Worm (Caenorhabditis elegans): ENCODE measurements around the gene sru-6.
A peak's percentile ranks its signal among the peaks of the same experiment; 100 is the strongest.

sru-6 gene

DNA sequence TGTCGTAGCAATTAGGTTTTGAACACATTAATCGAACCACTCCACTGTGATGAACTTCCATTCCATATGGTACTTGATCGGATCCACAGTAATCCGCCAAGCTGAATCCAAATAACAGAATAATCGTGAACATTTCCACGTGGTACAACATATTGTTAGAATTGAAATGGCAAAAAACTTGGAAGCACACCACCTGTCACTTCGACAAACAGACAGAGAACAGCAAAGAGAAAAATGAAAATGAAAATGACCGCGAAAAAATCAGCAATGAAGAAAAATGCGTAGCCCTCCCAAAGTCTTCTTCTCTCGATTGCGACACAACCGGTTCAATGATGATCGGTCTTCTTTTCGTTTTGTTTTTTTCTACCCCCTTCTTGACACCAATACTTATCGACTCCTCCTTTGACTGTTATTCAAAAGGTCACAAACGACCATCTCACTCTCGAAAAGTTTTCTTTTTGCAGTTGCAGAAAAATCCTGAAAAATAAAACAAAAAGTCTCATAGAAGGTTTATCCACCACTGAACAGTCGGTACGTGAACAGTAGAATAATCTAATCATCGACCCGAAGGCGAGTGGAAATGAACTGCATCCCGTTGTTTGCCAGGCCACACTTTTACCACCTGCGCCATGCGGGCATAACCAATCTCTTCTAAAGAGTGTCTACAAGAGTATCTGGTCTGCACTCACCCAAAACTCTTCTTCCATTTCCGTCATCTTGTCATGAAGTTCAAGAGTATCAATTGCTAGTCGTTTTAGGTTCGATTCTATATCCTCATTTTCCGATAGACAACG lies 13.1 kb upstream of the sru-6 start, which contains the start of gene wrt-3 (continued):
- TF ChIP-seq fkh-3 (tag; optimal IDR thresholded peaks at IDR 0.05) (peak; percentile 98), F52B5.7 (tag; optimal IDR thresholded peaks at IDR 0.05) (peak; percentile 95), Y95B8A.8 (GFP tag; IDR thresholded peaks at IDR 0.05) (no peak), sea-2 (GFP tag; IDR thresholded peaks at IDR 0.05) (no peak), madf-8 (GFP tag; conservative IDR thresholded peaks at IDR 0.05) (0 out of 2 replicates have a peak, but pooled peaks have one; percentile 16), snpc-1.1 (tag; optimal IDR thresholded peaks at IDR 0.05; ENCODE audit: insufficient read depth) (peak; percentile 79), nfyb-1 (GFP tag; IDR thresholded peaks at IDR 0.05) (no peak), T07F8.4 (tag; optimal IDR thresholded peaks at IDR 0.05) (peak; percentile 88), gei-17 (GFP tag; optimal IDR thresholded peaks at IDR 0.05) (no peak), ztf-3 (GFP tag; optimal IDR thresholded peaks at IDR 0.05) (peak; percentile 9), atf-7 (tag; optimal IDR thresholded peaks at IDR 0.05) (peak; percentile 66), hrde-1 (tag; optimal IDR thresholded peaks at IDR 0.05; ENCODE audit: borderline replicate concordance) (peak; percentile 88), ceh-91 (GFP tag; IDR thresholded peaks at IDR 0.05) (no peak), snpc-1.3 (tag; optimal IDR thresholded peaks at IDR 0.05; ENCODE audit: insufficient read depth) (peak; percentile 96), rec-8 (tag; optimal IDR thresholded peaks at IDR 0.05) (peak; percentile 93 to 95), nhr-120 (GFP tag; IDR thresholded peaks at IDR 0.05) (0 out of 2 replicates have a peak, but pooled peaks have one; percentile 82), F57A8.1 (GFP tag; optimal IDR thresholded peaks at IDR 0.05) (peak; percentile 88), nhr-90 (tag; optimal IDR thresholded peaks at IDR 0.05) (peak; percentile 96), ets-4 (GFP tag; optimal IDR thresholded peaks at IDR 0.05) (peak; percentile 88), efl-1 (GFP tag; optimal IDR thresholded peaks at IDR 0.05) (no peak), lag-1 (GFP tag; IDR thresholded peaks at IDR 0.05) (no peak), B0035.1 (tag; optimal IDR thresholded peaks at IDR 0.05) (peak; percentile 68), madf-6 (GFP tag; IDR thresholded peaks at IDR 0.05) (no peak), F39B2.1 (GFP tag; IDR thresholded peaks at IDR 0.05) (0 out of 2 replicates have a peak, but pooled peaks have one; percentile 63), unc-130 (GFP tag; optimal IDR thresholded peaks at IDR 0.05) (peak; percentile 62), pbrm-1 (GFP tag; IDR thresholded peaks at IDR 0.05) (no peak; the same call in none of the 2 replicates), aptf-2 (GFP tag; conservative IDR thresholded peaks at IDR 0.05) (0 out of 2 replicates have a peak, but pooled peaks have one; percentile 15), let-526 (GFP tag; IDR thresholded peaks at IDR 0.05) (no peak), Y53G8AR.9 (GFP tag; conservative IDR thresholded peaks at IDR 0.05) (no peak; the same call in 1 of the 2 replicates), dpl-1 (GFP tag; optimal IDR thresholded peaks at IDR 0.05) (peak; percentile 19), hmg-20 (GFP tag; IDR thresholded peaks at IDR 0.05) (peak; percentile 78; the same call in 1 of the 2 replicates), lsy-27 (tag; optimal IDR thresholded peaks at IDR 0.05; ENCODE audit: borderline replicate concordance, insufficient read depth) (peak; percentile 65), ekl-4 (GFP tag; IDR thresholded peaks at IDR 0.05) (no peak; the same call in 1 of the 2 replicates), somi-1 (GFP tag; optimal IDR thresholded peaks at IDR 0.05) (peak; percentile 66), Y67H2A.10 (GFP tag; conservative IDR thresholded peaks at IDR 0.05) (no peak), mcd-1 (GFP tag; IDR thresholded peaks at IDR 0.05) (no peak; the same call in 1 of the 2 replicates), ceh-79 (tag; optimal IDR thresholded peaks at IDR 0.05) (peak; percentile 61), attf-3 (GFP tag; conservative IDR thresholded peaks at IDR 0.05) (0 out of 2 replicates have a peak, but pooled peaks have one; percentile 52), ceh-27 (GFP tag; optimal IDR thresholded peaks at IDR 0.05) (no peak), K12H6.12 (tag; optimal IDR thresholded peaks at IDR 0.05) (peak; percentile 56), athp-1 (tag; optimal IDR thresholded peaks at IDR 0.05) (no peak), tbp1 (GFP tag; optimal IDR thresholded peaks at IDR 0.05) (peak; percentile 100), nhr-80 (tag; optimal IDR thresholded peaks at IDR 0.05) (peak; percentile 50), rpc-1 (optimal IDR thresholded peaks at IDR 0.05) (peak; percentile 97), rpc-1 (tag; optimal IDR thresholded peaks at IDR 0.05) (peak; percentile 99), lin-40 (tag; optimal IDR thresholded peaks at IDR 0.05) (no peak)

Measured in whole organism, young adult.